Worm (Caenorhabditis elegans): ENCODE data around the gene C06A6.2.

DNA sequence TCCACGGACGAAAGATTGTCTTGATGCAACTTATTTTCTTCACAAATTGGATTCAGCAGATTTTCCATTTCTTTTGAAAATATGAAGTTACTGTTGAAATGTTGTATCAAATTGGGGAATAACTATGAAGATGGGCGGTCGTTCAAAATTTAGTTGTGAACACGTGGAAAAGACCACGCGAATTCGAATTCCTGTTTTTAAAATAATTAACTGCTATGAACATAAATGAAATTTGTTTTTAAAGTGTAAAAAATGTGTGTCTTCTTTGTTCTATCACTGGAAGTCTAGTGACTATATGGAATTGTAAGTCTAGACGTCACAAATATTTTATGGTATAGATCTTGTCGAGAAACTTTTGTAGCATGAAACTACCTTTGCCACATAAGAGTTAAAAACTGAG, 8.0 kb upstream of the C06A6.2 start, which contains the start of gene C06A6.7:
- TF ChIP-seq unc-39 (tag; optimal IDR thresholded peaks at IDR 0.05): no peak
- TF ChIP-seq nhr-77 (tag; optimal IDR thresholded peaks at IDR 0.05): no peak
- no peak for TF ChIP-seq lin-39 (tag; optimal IDR thresholded peaks at IDR 0.05)
- no peak for TF ChIP-seq ztf-11 (tag; optimal IDR thresholded peaks at IDR 0.05)
- TF ChIP-seq ceh-20 (GFP tag; IDR thresholded peaks at IDR 0.05): no peak
- no peak for TF ChIP-seq hif-1 (tag; optimal IDR thresholded peaks at IDR 0.05)
- no peak for TF ChIP-seq snpc-4 (tag; optimal IDR thresholded peaks at IDR 0.05)
- TF ChIP-seq nhr-11 (tag; optimal IDR thresholded peaks at IDR 0.05): no peak

Data from whole organism, L4 larva.